Worm (Caenorhabditis elegans): ENCODE data around the gene ZC487.1.

DNA sequence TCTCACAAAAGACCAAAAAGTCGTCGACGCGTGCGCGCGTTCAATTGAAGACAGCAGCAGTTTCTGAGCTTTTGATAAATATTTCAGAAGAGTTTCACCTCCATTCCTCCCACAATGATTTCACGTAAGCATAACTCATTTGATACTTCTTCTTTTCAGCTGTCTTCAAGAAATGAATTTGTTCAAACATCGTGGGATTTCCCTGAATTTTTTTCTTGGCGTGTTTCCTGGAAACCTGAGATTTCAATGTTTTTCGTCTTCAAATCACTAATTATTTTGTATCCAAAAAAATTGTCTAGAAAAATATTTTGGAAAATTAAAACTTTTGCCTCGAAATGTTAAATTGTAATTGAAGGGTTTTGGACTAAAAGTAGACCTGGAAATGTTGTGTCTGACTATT, 51.1 kb downstream of the ZC487.1 start:
- TF ChIP-seq nhr-76 (tag; optimal IDR thresholded peaks at IDR 0.05) (no peak), ZK546.5 (tag; optimal IDR thresholded peaks at IDR 0.05) (no peak), pqm-1 (tag; optimal IDR thresholded peaks at IDR 0.05) (no peak), hmg-1.1 (GFP tag; IDR thresholded peaks at IDR 0.05) (no peak), Y48G9A.11 (GFP tag; IDR thresholded peaks at IDR 0.05) (no peak), ceh-82 (tag; optimal IDR thresholded peaks at IDR 0.05) (no peak), lin-15B (tag; optimal IDR thresholded peaks at IDR 0.05) (no peak), lim-7 (GFP tag; IDR thresholded peaks at IDR 0.05) (no peak)

Measured in whole organism, L4 larva.